Worm (Caenorhabditis elegans) whole organism, early embryonic: Measurements from ENCODE around the gene clec-255.

ENCODE experiments used
- B0310.2 ChIP-seq: sonication (generic microtip); optimal IDR thresholded peaks from 2 replicates; lab custom pipeline; 2016; ENCODE audit warnings: mild to moderate bottlenecking, missing genetic modification characterization, missing compliant biosample characterization
- F13C5.2 ChIP-seq: sonication (generic microtip); optimal IDR thresholded peaks from 2 replicates; lab custom pipeline; 2017; ENCODE audit warnings: mild to moderate bottlenecking, missing genetic modification characterization, inconsistent platforms, missing compliant biosample characterization
- aly-1 ChIP-seq: sonication (generic microtip); optimal IDR thresholded peaks from 2 replicates; lab custom pipeline; 2016; ENCODE audit warnings: missing genetic modification characterization, missing compliant biosample characterization
- ama-1 ChIP-seq: fragments of 150-350 bp; optimal IDR thresholded peaks from 2 replicates; lab custom pipeline; 2014
- ceh-13 ChIP-seq: fragments of 200-800 bp; sonication (Bioruptor generic); optimal IDR thresholded peaks from 2 replicates; lab custom pipeline; 2018; ENCODE audit warnings: mild to moderate bottlenecking, missing genetic modification characterization, missing compliant biosample characterization
- ceh-36 ChIP-seq: sonication (generic microtip); optimal IDR thresholded peaks from 2 replicates; lab custom pipeline; 2016; ENCODE audit warnings: missing genetic modification characterization, inconsistent platforms, missing compliant biosample characterization
- ets-7 ChIP-seq: sonication (generic microtip); optimal IDR thresholded peaks from 2 replicates; lab custom pipeline; 2016; ENCODE audit warnings: missing genotype, missing genetic modification characterization, missing compliant biosample characterization
- flt-1 ChIP-seq: fragments of 200-800 bp; sonication (Bioruptor generic); IDR thresholded peaks from 2 replicates; pipeline ENCODE4 v1.3.6; 2022; ENCODE audit warnings: missing genetic modification characterization, missing compliant biosample characterization
- hmbx-1 ChIP-seq: sonication (generic microtip); optimal IDR thresholded peaks from 2 replicates; lab custom pipeline; 2016; ENCODE audit warnings: mild to moderate bottlenecking, missing genetic modification characterization, missing compliant biosample characterization
- hmg-4 ChIP-seq: fragments of 200-800 bp; sonication (Bioruptor generic); optimal IDR thresholded peaks from 2 replicates; lab custom pipeline; 2018; ENCODE audit warnings: mild to moderate bottlenecking, missing genetic modification characterization, missing compliant biosample characterization
- hnd-1 ChIP-seq: sonication (generic microtip); optimal IDR thresholded peaks from 2 replicates; lab custom pipeline; 2016; ENCODE audit warnings: missing genetic modification characterization, missing compliant biosample characterization
- pes-1 ChIP-seq: fragments of 200-800 bp; sonication (Bioruptor generic); IDR thresholded peaks from 2 replicates; pipeline ENCODE4 v1.3.6; 2022; ENCODE audit warnings: missing genetic modification reagents, missing genetic modification characterization, missing compliant biosample characterization
- scrt-1 ChIP-seq: fragments of 200-800 bp; sonication (Bioruptor generic); IDR thresholded peaks from 2 replicates; pipeline ENCODE4 v1.3.6; 2022; ENCODE audit warnings: missing genetic modification characterization, missing compliant biosample characterization
- sea-1 ChIP-seq: fragments of 200-800 bp; sonication (Bioruptor generic); conservative IDR thresholded peaks from 2 replicates; pipeline ENCODE4 v1.3.6; 2022; ENCODE audit warnings: missing genetic modification characterization, missing compliant biosample characterization
- tbx-11 ChIP-seq: fragments of 200-800 bp; sonication (Bioruptor generic); IDR thresholded peaks from 2 replicates; pipeline ENCODE4 v1.3.6; 2022; ENCODE audit warnings: missing genetic modification characterization, missing compliant biosample characterization
- tbx-37 ChIP-seq: fragments of 200-800 bp; sonication (Bioruptor generic); conservative IDR thresholded peaks from 2 replicates; pipeline ENCODE4 v1.3.6; 2022; ENCODE audit warnings: missing genetic modification reagents, missing genetic modification characterization, missing compliant biosample characterization
- tra-4 ChIP-seq: sonication (generic microtip); optimal IDR thresholded peaks from 2 replicates; lab custom pipeline; 2017; ENCODE audit warnings: missing genetic modification characterization, missing compliant biosample characterization

Gene clec-255

ce11 chrV:18770623-18771022, at the start of gene clec-255:
clec-255 (minus strand) TSS chrV:18770723.
- no peak for TF ChIP-seq B0310.2 (tag; lab: Kevin White, UChicago)
- no peak for TF ChIP-seq sea-1 (GFP tag; lab: Robert Waterston, UW)
- TF ChIP-seq ets-7: no peak
- TF ChIP-seq ceh-36 (tag; lab: Kevin White, UChicago): no peak
- TF ChIP-seq tbx-37 (GFP tag; lab: Robert Waterston, UW): no peak
- no peak for TF ChIP-seq ama-1
- TF ChIP-seq tbx-11 (GFP tag; lab: Robert Waterston, UW): no peak
- no peak for TF ChIP-seq hmbx-1
- TF ChIP-seq pes-1 (GFP tag; lab: Robert Waterston, UW): no peak
- TF ChIP-seq ceh-13 (GFP tag; lab: Kevin White, UChicago): no peak
- no peak for TF ChIP-seq tra-4
- TF ChIP-seq flt-1 (GFP tag; lab: Robert Waterston, UW): no peak
- TF ChIP-seq aly-1 (tag; lab: Kevin White, UChicago): no peak
- TF ChIP-seq hnd-1: no peak
- no peak for TF ChIP-seq hmg-4 (GFP tag; lab: Kevin White, UChicago)
- no peak for TF ChIP-seq F13C5.2 (tag; lab: Kevin White, UChicago)
- no peak for TF ChIP-seq scrt-1

DNA sequence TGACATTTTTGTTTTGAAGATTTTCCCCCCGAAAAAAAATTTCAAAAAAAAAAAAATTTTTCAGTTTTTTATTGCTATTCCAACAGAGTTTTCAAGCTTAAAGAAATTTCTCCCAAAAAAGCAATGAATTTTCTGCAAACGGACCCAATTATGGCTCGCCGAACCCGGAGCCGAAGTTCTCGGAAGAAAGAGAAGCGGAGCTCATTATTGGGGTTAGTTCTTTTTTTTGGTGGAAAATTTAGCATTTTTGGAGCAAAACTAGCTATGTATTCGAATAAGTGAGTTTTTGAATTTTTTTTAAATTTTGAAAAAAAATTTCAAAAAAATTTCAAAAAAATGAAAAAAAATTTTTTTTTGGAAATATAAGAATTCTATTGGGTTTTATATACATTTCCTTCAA, 49.1 kb upstream of the clec-255 start, which contains the start of gene ncs-5:
TSS of gene ncs-5 (plus strand) at position 124 of the 400 bp plus-strand sequence.
- TF ChIP-seq sea-1 (GFP tag; lab: Robert Waterston, UW): no peak
- TF ChIP-seq tra-4: no peak
- no peak for TF ChIP-seq scrt-1
- no peak for TF ChIP-seq hnd-1
- no peak for TF ChIP-seq hmbx-1
- TF ChIP-seq F13C5.2 (tag; lab: Kevin White, UChicago): no peak
- TF ChIP-seq B0310.2 (tag; lab: Kevin White, UChicago): no peak
- TF ChIP-seq ama-1: no peak
- TF ChIP-seq flt-1 (GFP tag; lab: Robert Waterston, UW): no peak
- no peak for TF ChIP-seq tbx-37 (GFP tag; lab: Robert Waterston, UW)
- TF ChIP-seq ets-7: no peak
- no peak for TF ChIP-seq ceh-36 (tag; lab: Kevin White, UChicago)
- TF ChIP-seq pes-1 (GFP tag; lab: Robert Waterston, UW): no peak
- no peak for TF ChIP-seq aly-1 (tag; lab: Kevin White, UChicago)
- no peak for TF ChIP-seq tbx-11 (GFP tag; lab: Robert Waterston, UW)
- no peak for TF ChIP-seq ceh-13 (GFP tag; lab: Kevin White, UChicago)

DNA sequence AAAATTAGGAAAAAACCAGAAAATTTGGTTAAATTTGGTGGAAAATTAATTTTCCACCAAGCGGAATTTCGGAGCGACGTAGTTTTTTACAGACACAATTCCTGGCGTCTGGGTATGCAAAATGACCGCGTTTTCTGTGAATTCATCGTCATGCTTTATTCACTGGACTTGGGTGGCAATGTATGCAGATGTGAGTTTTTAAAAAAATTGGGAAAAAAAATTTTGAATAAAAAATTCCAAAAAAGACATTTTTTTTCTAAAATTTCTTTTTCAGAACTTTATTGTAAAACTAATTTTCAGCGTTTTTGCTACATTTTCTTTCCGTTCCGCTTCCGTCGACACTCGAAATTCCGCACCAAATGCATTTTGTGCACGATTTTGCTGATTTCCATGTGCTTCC, 40.8 kb upstream of the clec-255 start, which contains the start of gene C54E10.7:
TSS of gene C54E10.7 (plus strand) at position 301 of the 400 bp plus-strand sequence.
- TF ChIP-seq scrt-1: no peak
- TF ChIP-seq B0310.2 (tag; lab: Kevin White, UChicago): no peak
- no peak for TF ChIP-seq ets-7
- no peak for TF ChIP-seq ceh-13 (GFP tag; lab: Kevin White, UChicago)
- TF ChIP-seq tbx-37 (GFP tag; lab: Robert Waterston, UW): no peak
- no peak for TF ChIP-seq hmg-4 (GFP tag; lab: Kevin White, UChicago)
- TF ChIP-seq ceh-36 (tag; lab: Kevin White, UChicago): no peak
- TF ChIP-seq pes-1 (GFP tag; lab: Robert Waterston, UW): no peak
- no peak for TF ChIP-seq tra-4
- TF ChIP-seq aly-1 (tag; lab: Kevin White, UChicago): no peak
- TF ChIP-seq sea-1 (GFP tag; lab: Robert Waterston, UW): no peak
- TF ChIP-seq hnd-1: no peak
- no peak for TF ChIP-seq ama-1
- TF ChIP-seq flt-1 (GFP tag; lab: Robert Waterston, UW): no peak
- no peak for TF ChIP-seq hmbx-1
- TF ChIP-seq F13C5.2 (tag; lab: Kevin White, UChicago): no peak
- no peak for TF ChIP-seq tbx-11 (GFP tag; lab: Robert Waterston, UW)

DNA sequence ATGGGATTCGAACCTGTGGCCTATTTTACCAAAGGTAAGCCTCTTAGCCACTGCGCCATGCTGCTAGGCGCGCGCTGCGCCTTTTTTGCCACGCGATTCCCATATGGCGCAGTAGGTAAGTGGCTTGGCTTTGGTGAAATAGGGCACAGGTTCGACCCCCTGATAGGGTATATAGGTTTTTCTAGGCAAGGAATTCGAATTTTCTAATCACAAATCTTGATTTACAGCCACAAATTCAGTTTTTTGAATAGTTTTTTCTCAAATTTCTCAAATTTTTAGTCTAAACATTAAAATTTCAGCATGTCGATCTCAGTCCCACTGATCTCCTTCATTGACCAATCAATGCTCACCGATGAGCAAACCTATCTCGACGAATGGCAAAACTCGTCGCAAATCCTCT, 40.2 kb upstream of the clec-255 start, which contains the start of gene C54E10.3:
TSS of gene C54E10.3 (plus strand) at position 301 of the 400 bp plus-strand sequence.
- no peak for TF ChIP-seq tbx-37 (GFP tag; lab: Robert Waterston, UW)
- TF ChIP-seq hmbx-1: no peak
- no peak for TF ChIP-seq B0310.2 (tag; lab: Kevin White, UChicago)
- no peak for TF ChIP-seq flt-1 (GFP tag; lab: Robert Waterston, UW)

DNA sequence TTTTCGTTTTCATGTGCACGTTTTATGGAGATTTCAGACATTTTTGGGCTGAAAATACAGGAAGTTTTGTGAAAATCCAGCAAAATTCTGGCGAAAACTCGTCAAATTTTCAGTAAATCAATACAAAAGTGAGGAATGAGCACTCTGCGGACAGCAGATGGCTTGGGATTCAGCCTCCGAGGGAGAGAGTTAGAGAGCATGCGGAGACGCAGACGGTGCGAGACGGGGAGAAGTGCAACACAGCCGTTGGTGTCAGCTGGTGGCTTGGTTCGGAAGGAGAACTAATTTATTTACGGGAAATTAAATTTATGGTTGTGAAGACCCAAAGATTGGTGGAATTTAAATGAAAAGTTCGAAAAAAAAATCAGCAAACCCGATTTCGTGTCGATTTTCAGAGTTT, 38.1 kb upstream of the clec-255 start, which contains the start of gene C54E10.6:
TSS of gene C54E10.6 (minus strand) at position 109 of the 400 bp plus-strand sequence.
- TF ChIP-seq pes-1 (GFP tag; lab: Robert Waterston, UW) (no peak), hmbx-1 (no peak), ceh-13 (GFP tag; lab: Kevin White, UChicago) (no peak), ama-1 (no peak), F13C5.2 (tag; lab: Kevin White, UChicago) (peak; percentile 43)

ce11 chrV:18806409-18806808, 35.9 kb upstream of the clec-255 start, which contains the start of gene sri-10:
sri-10 (minus strand) TSS chrV:18806509.
- TF ChIP-seq ceh-13 (GFP tag; lab: Kevin White, UChicago) (no peak), pes-1 (GFP tag; lab: Robert Waterston, UW) (no peak), aly-1 (tag; lab: Kevin White, UChicago) (no peak), tbx-37 (GFP tag; lab: Robert Waterston, UW) (no peak), scrt-1 (no peak), F13C5.2 (tag; lab: Kevin White, UChicago) (no peak), hnd-1 (no peak), ama-1 (no peak), B0310.2 (tag; lab: Kevin White, UChicago) (no peak), tbx-11 (GFP tag; lab: Robert Waterston, UW) (no peak), ceh-36 (tag; lab: Kevin White, UChicago) (no peak)

- TF ChIP-seq sea-1 (GFP tag; lab: Robert Waterston, UW) (no peak), hmbx-1 (no peak), ceh-13 (GFP tag; lab: Kevin White, UChicago) (no peak), ceh-36 (tag; lab: Kevin White, UChicago) (no peak), tbx-11 (GFP tag; lab: Robert Waterston, UW) (no peak), pes-1 (GFP tag; lab: Robert Waterston, UW) (no peak), hmg-4 (GFP tag; lab: Kevin White, UChicago) (no peak), scrt-1 (no peak), B0310.2 (tag; lab: Kevin White, UChicago) (no peak), tbx-37 (GFP tag; lab: Robert Waterston, UW) (no peak), hnd-1 (no peak), tra-4 (no peak), ama-1 (no peak)
These were observed 32.7 kb upstream of the clec-255 start, which contains the start of gene C54E10.10 for ce11 chrV:18803260-18803659. C54E10.10 (minus strand) TSS chrV:18803360.
